Fruit fly (Drosophila melanogaster) S2 (cell line): ENCODE results near the gene nau.

Experiments used
- CG8478 ChIP-seq: fragments of >200 bp; optimal IDR thresholded peaks from 2 replicates; lab custom pipeline; 2018
- CTCF ChIP-seq, 2 experiments: fragments of >200 bp; optimal IDR thresholded peaks; 2 replicates each; lab custom pipeline; 2018

dm6 chr3R:23732533-23732932 is 14.4 kb upstream of the nau start:
- TF ChIP-seq CTCF (optimal IDR thresholded peaks at IDR 0.05; lab: Kevin White, UChicago) (no peak), CG8478 (lab: Kevin White, UChicago) (no peak)
